Fruit fly (Drosophila melanogaster) whole organism, embryonic: ENCODE results near the gene pdm2.

ENCODE experiments used
- Ada2b ChIP-seq: fragments of 200-800 bp; sonication (Bioruptor generic); IDR thresholded peaks from 2 replicates; pipeline ENCODE4 v1.3.6; 2022; ENCODE audit warnings: missing biosample characterization, missing genetic modification characterization
- CG10979 ChIP-seq: fragments of 200-800 bp; sonication (Bioruptor generic); optimal IDR thresholded peaks from 2 replicates; lab custom pipeline; 2018; ENCODE audit warnings: missing biosample characterization, mild to moderate bottlenecking, missing genetic modification characterization, moderate library complexity
- CG14710 ChIP-seq: fragments of 200-800 bp; sonication (Bioruptor generic); optimal IDR thresholded peaks from 3 replicates; lab custom pipeline; 2019; ENCODE audit warnings: missing biosample characterization, mild to moderate bottlenecking, missing genetic modification characterization, moderate library complexity
- CG1603 ChIP-seq: fragments of 200-800 bp; sonication (Bioruptor generic); optimal IDR thresholded peaks from 2 replicates; lab custom pipeline; 2019; ENCODE audit warnings: missing biosample characterization, mild to moderate bottlenecking, missing genetic modification characterization, moderate library complexity
- CG17186 ChIP-seq: fragments of 200-800 bp; sonication (Bioruptor generic); optimal IDR thresholded peaks from 3 replicates; lab custom pipeline; 2017; ENCODE audit warnings: missing biosample characterization, missing genetic modification reagents, missing genetic modification characterization
- CG17385 ChIP-seq: fragments of 200-800 bp; sonication (Bioruptor generic); optimal IDR thresholded peaks from 3 replicates; lab custom pipeline; 2018; ENCODE audit warnings: missing biosample characterization, mild to moderate bottlenecking, missing genetic modification characterization
- CG2712 ChIP-seq: fragments of 200-800 bp; optimal IDR thresholded peaks from 3 replicates; lab custom pipeline; 2019; ENCODE audit warnings: missing biosample characterization, mild to moderate bottlenecking, missing genetic modification characterization, moderate library complexity
- CG33213 ChIP-seq: fragments of 200-800 bp; sonication (Bioruptor generic); optimal IDR thresholded peaks from 3 replicates; lab custom pipeline; 2016; ENCODE audit warnings: missing biosample characterization, missing genetic modification characterization
- CG4617 ChIP-seq: fragments of 200-800 bp; sonication (Bioruptor generic); optimal IDR thresholded peaks from 3 replicates; lab custom pipeline; 2016; ENCODE audit warnings: missing biosample characterization, missing genetic modification characterization, borderline replicate concordance
- CG6272 ChIP-seq: fragments of 200-800 bp; sonication (Bioruptor generic); IDR thresholded peaks from 2 replicates; pipeline ENCODE4 v1.3.6; 2022; ENCODE audit warnings: missing biosample characterization, missing genetic modification characterization
- CG6791 ChIP-seq: fragments of 200-800 bp; sonication (Bioruptor generic); IDR thresholded peaks from 3 replicates; pipeline ENCODE4 v1.3.6; 2022; ENCODE audit warnings: missing biosample characterization, missing genetic modification characterization; ENCODE audit not compliant: partially characterized antibody
- CHES-1-like ChIP-seq: fragments of 200-800 bp; sonication (Bioruptor generic); optimal IDR thresholded peaks from 2 replicates; lab custom pipeline; 2016; ENCODE audit warnings: missing biosample characterization, missing genetic modification characterization
- D19A ChIP-seq: fragments of 200-800 bp; optimal IDR thresholded peaks from 3 replicates; lab custom pipeline; 2019; ENCODE audit warnings: missing biosample characterization, mild to moderate bottlenecking, missing genetic modification characterization, moderate library complexity
- Dp ChIP-seq: fragments of 200-800 bp; sonication (Bioruptor generic); optimal IDR thresholded peaks from 2 replicates; lab custom pipeline; 2018; ENCODE audit warnings: missing biosample characterization, mild to moderate bottlenecking, missing genetic modification characterization, moderate library complexity
- Dref ChIP-seq: fragments of 200-800 bp; sonication (Bioruptor generic); IDR thresholded peaks from 2 replicates; pipeline ENCODE4 v1.3.6; 2022; ENCODE audit warnings: missing biosample characterization, missing genetic modification characterization
- E2f2 ChIP-seq: fragments of 200-800 bp; sonication (Bioruptor generic); IDR thresholded peaks from 2 replicates; pipeline ENCODE4 v1.3.6; 2022; ENCODE audit warnings: missing biosample characterization, missing genetic modification characterization
- Ets97D ChIP-seq: fragments of 200-800 bp; sonication (Bioruptor generic); optimal IDR thresholded peaks from 3 replicates; lab custom pipeline; 2016; ENCODE audit warnings: missing biosample characterization, missing genetic modification characterization
- HmgZ ChIP-seq: fragments of 200-800 bp; sonication (Bioruptor generic); optimal IDR thresholded peaks from 2 replicates; lab custom pipeline; 2018; ENCODE audit warnings: missing biosample characterization, mild to moderate bottlenecking, missing genetic modification characterization
- Lhr ChIP-seq: fragments of 200-800 bp; sonication (Bioruptor generic); optimal IDR thresholded peaks from 3 replicates; lab custom pipeline; 2017; ENCODE audit warnings: mild to moderate bottlenecking, missing biosample characterization, missing genetic modification reagents, missing genetic modification characterization
- Max ChIP-seq: fragments of 200-800 bp; sonication (Bioruptor generic); optimal IDR thresholded peaks from 2 replicates; lab custom pipeline; 2016; ENCODE audit warnings: missing biosample characterization, mild to moderate bottlenecking, missing genetic modification characterization
- Myb ChIP-seq: fragments of 200-800 bp; sonication (Bioruptor generic); optimal IDR thresholded peaks from 2 replicates; lab custom pipeline; 2016; ENCODE audit warnings: missing biosample characterization, missing genetic modification characterization
- NFAT ChIP-seq: fragments of 200-800 bp; sonication (Bioruptor generic); IDR thresholded peaks from 2 replicates; pipeline ENCODE4 v1.3.6; 2022; ENCODE audit warnings: missing biosample characterization, missing genetic modification characterization
- Nf-YC ChIP-seq: fragments of 200-800 bp; optimal IDR thresholded peaks from 3 replicates; lab custom pipeline; 2019; ENCODE audit warnings: missing biosample characterization, mild to moderate bottlenecking, missing genetic modification characterization, moderate library complexity
- Scr ChIP-seq: fragments of 200-800 bp; sonication (Bioruptor generic); IDR thresholded peaks from 2 replicates; pipeline ENCODE4 v1.3.6; 2022; ENCODE audit warnings: missing biosample characterization, missing genetic modification characterization; ENCODE audit not compliant: partially characterized antibody
- Sin3A ChIP-seq: fragments of >200 bp; optimal IDR thresholded peaks from 2 replicates; lab custom pipeline; 2018
- Sry-β ChIP-seq: fragments of 200-800 bp; sonication (Bioruptor generic); optimal IDR thresholded peaks from 2 replicates; lab custom pipeline; 2018; ENCODE audit warnings: missing biosample characterization, mild to moderate bottlenecking, missing genetic modification characterization, moderate library complexity
- dm ChIP-seq: fragments of 200-800 bp; sonication (Bioruptor generic); optimal IDR thresholded peaks from 3 replicates; lab custom pipeline; 2016; ENCODE audit warnings: missing biosample characterization, missing genetic modification characterization
- gfzf ChIP-seq: fragments of 200-800 bp; sonication (Bioruptor generic); optimal IDR thresholded peaks from 2 replicates; lab custom pipeline; 2016; ENCODE audit warnings: missing biosample characterization, mild to moderate bottlenecking, missing genetic modification characterization, moderate library complexity
- hb ChIP-seq: fragments of 200-800 bp; sonication (Bioruptor generic); IDR thresholded peaks from 3 replicates; pipeline ENCODE4 v1.3.6; 2022; ENCODE audit warnings: missing biosample characterization, missing genetic modification characterization; ENCODE audit not compliant: partially characterized antibody
- kah ChIP-seq: fragments of 200-800 bp; sonication (Bioruptor generic); optimal IDR thresholded peaks from 2 replicates; lab custom pipeline; 2018; ENCODE audit warnings: missing biosample characterization, mild to moderate bottlenecking, missing genetic modification characterization
- knrl ChIP-seq: fragments of 200-800 bp; sonication (Bioruptor generic); IDR thresholded peaks from 3 replicates; pipeline ENCODE4 v1.3.6; 2022; ENCODE audit warnings: missing biosample characterization, missing genetic modification characterization; ENCODE audit not compliant: partially characterized antibody
- nmo ChIP-seq: fragments of 200-800 bp; sonication (Bioruptor generic); optimal IDR thresholded peaks from 2 replicates; lab custom pipeline; 2018; ENCODE audit warnings: missing biosample characterization, mild to moderate bottlenecking, missing genetic modification characterization, moderate library complexity
- pfk ChIP-seq: fragments of 200-800 bp; sonication (Bioruptor generic); optimal IDR thresholded peaks from 2 replicates; lab custom pipeline; 2018; ENCODE audit warnings: missing biosample characterization, mild to moderate bottlenecking, missing genetic modification characterization, moderate library complexity
- phol ChIP-seq: fragments of 200-800 bp; sonication (Bioruptor generic); optimal IDR thresholded peaks from 3 replicates; lab custom pipeline; 2018; ENCODE audit warnings: missing biosample characterization, mild to moderate bottlenecking, missing genetic modification characterization, moderate library complexity
- schlank ChIP-seq: fragments of 200-800 bp; sonication (Bioruptor generic); optimal IDR thresholded peaks from 2 replicates; lab custom pipeline; 2018; ENCODE audit warnings: missing biosample characterization, mild to moderate bottlenecking, missing genetic modification characterization
- scrt ChIP-seq: fragments of 200-800 bp; sonication (Bioruptor generic); optimal IDR thresholded peaks from 2 replicates; lab custom pipeline; 2018; ENCODE audit warnings: missing biosample characterization, mild to moderate bottlenecking, missing genetic modification characterization, moderate library complexity
- shn ChIP-seq: fragments of 200-800 bp; sonication (Bioruptor generic); optimal IDR thresholded peaks from 3 replicates; lab custom pipeline; 2016; ENCODE audit warnings: missing biosample characterization, missing genetic modification characterization
- sob ChIP-seq: fragments of 200-800 bp; sonication (Bioruptor generic); IDR thresholded peaks from 2 replicates; pipeline ENCODE4 v1.3.6; 2022; ENCODE audit warnings: missing biosample characterization, missing genetic modification characterization
- sug ChIP-seq: fragments of 200-800 bp; optimal IDR thresholded peaks from 2 replicates; lab custom pipeline; 2019; ENCODE audit warnings: missing biosample characterization, mild to moderate bottlenecking, missing genetic modification characterization, moderate library complexity
- tll ChIP-seq, 2 experiments: fragments of 200-800 bp in 1 of 2; fragments of >200 bp in 1 of 2; sonication (Bioruptor generic) in 1 of 2; optimal IDR thresholded peaks; 2 replicates each; lab custom pipeline; 2017 to 2019; ENCODE audit warnings: missing biosample characterization in 2 of 2, missing genetic modification characterization in 2 of 2, mild to moderate bottlenecking in 1 of 2, moderate library complexity in 1 of 2
- trem ChIP-seq: fragments of 200-800 bp; optimal IDR thresholded peaks from 3 replicates; lab custom pipeline; 2019; ENCODE audit warnings: missing biosample characterization, mild to moderate bottlenecking, missing genetic modification characterization, moderate library complexity

The pdm2 gene

DNA sequence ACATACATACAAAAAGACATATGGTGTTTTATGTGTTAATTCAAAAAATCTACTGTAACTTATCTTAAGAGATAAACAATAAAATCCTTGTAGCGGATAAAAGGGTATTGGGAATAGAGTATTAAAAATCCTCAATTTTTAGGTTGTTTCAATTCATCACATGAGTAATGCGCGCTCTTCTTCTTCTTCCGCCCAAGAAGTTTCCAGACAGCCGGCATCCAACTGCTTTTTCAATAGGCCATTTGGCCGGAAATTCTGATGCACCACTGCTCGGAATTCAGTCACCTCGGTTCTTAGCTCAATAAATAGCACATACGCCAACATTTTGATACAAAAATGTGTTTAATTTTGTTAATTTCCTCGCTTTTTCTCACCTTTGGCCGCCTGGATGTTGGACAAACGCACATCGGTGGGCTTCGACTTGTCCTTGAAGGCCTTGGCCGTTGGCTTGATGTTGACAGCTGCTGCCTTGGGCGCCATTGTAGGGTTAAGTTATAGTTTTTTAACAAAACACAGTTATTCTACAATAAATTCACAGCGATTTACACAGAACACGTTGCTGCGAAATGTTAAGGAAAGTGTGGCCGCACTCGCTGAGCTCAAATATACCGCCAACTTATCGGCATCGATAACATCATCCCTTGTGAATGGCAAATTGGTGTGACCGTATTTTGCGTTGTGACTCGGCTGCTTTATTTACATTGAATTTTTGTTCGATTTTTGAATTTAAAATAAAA, 35.5 kb downstream of the pdm2 start, which contains the start of the genes CCT4 and CG6153 (continued):
- TF ChIP-seq Sin3A (lab: Kevin White, UChicago) (peak; percentile 83), Nf-YC (peak; percentile 1), CG17186 (peak; percentile 7), tll (GFP tag; optimal IDR thresholded peaks at IDR 0.05; lab: Kevin White, UChicago) (peak in 1 of 2 experiments; percentile 50), Dp (GFP tag; lab: Kevin White, UChicago) (peak; percentile 58), Ada2b (no peak), trem (tag; lab: Kevin White, UChicago) (peak; percentile 30), sug (tag; lab: Kevin White, UChicago) (no peak), Lhr (GFP tag; lab: Kevin White, UChicago) (peak; percentile 21), CG2712 (tag; lab: Kevin White, UChicago) (peak; percentile 15), CG33213 (GFP tag; lab: Kevin White, UChicago) (peak; percentile 12), gfzf (GFP tag; lab: Kevin White, UChicago) (peak; percentile 88), phol (tag; lab: Kevin White, UChicago) (peak; percentile 27), sob (GFP tag; lab: Robert Waterston, UW) (no peak), E2f2 (GFP tag; lab: Robert Waterston, UW) (peak; percentile 68), CG6791 (GFP tag; lab: Robert Waterston, UW) (0 out of 3 replicates have a peak, but pooled peaks have one; percentile 47), knrl (GFP tag; lab: Robert Waterston, UW) (peak; percentile 48), CG1603 (tag; lab: Kevin White, UChicago) (peak; percentile 68), CG17385 (GFP tag; lab: Kevin White, UChicago) (peak; percentile 93), Scr (GFP tag; lab: Robert Waterston, UW) (peak; percentile 38; the same call in 1 of the 2 replicates), scrt (GFP tag; lab: Kevin White, UChicago) (peak; percentile 74), nmo (peak; percentile 36), dm (GFP tag; lab: Kevin White, UChicago) (peak; percentile 87), shn (no peak), hb (GFP tag; lab: Robert Waterston, UW) (peak; percentile 46; the same call in 1 of the 3 replicates), Myb (GFP tag; lab: Kevin White, UChicago) (peak; percentile 43), NFAT (GFP tag; lab: Robert Waterston, UW) (no peak), schlank (tag; lab: Kevin White, UChicago) (no peak), CG4617 (GFP tag; lab: Kevin White, UChicago) (peak; percentile 80), kah (GFP tag; lab: Kevin White, UChicago) (peak; percentile 58), D19A (tag; lab: Kevin White, UChicago) (peak; percentile 57), CG14710 (tag; lab: Kevin White, UChicago) (peak; percentile 38), Dref (peak; percentile 76), HmgZ (tag; lab: Kevin White, UChicago) (peak; percentile 3), CG6272 (GFP tag; lab: Robert Waterston, UW) (no peak), CHES-1-like (GFP tag; lab: Kevin White, UChicago) (peak; percentile 4), CG10979 (tag; lab: Kevin White, UChicago) (peak; percentile 2), Max (GFP tag; lab: Kevin White, UChicago) (peak; percentile 24), Ets97D (GFP tag; lab: Kevin White, UChicago) (peak; percentile 71), pfk (GFP tag; lab: Kevin White, UChicago) (no peak), Sry-β (GFP tag; lab: Kevin White, UChicago) (peak; percentile 6)
- TF ChIP-seq, all 482 proteins: peak for 60
